Worm (Caenorhabditis elegans) whole organism, early embryonic: ENCODE measurements around the gene fbxc-19.

Experiments used
- ama-1 ChIP-seq: fragments of 150-350 bp; optimal IDR thresholded peaks from 2 replicates; lab custom pipeline; 2014
- ceh-13 ChIP-seq: fragments of 200-800 bp; sonication (Bioruptor generic); optimal IDR thresholded peaks from 2 replicates; lab custom pipeline; 2018; ENCODE audit warnings: mild to moderate bottlenecking, missing genetic modification characterization, missing compliant biosample characterization
- hmg-4 ChIP-seq: fragments of 200-800 bp; sonication (Bioruptor generic); optimal IDR thresholded peaks from 2 replicates; lab custom pipeline; 2018; ENCODE audit warnings: mild to moderate bottlenecking, missing genetic modification characterization, missing compliant biosample characterization
- hnd-1 ChIP-seq: sonication (generic microtip); optimal IDR thresholded peaks from 2 replicates; lab custom pipeline; 2016; ENCODE audit warnings: missing genetic modification characterization, missing compliant biosample characterization
- pes-1 ChIP-seq: fragments of 200-800 bp; sonication (Bioruptor generic); IDR thresholded peaks from 2 replicates; pipeline ENCODE4 v1.3.6; 2022; ENCODE audit warnings: missing genetic modification reagents, missing genetic modification characterization, missing compliant biosample characterization
- tbx-11 ChIP-seq: fragments of 200-800 bp; sonication (Bioruptor generic); IDR thresholded peaks from 2 replicates; pipeline ENCODE4 v1.3.6; 2022; ENCODE audit warnings: missing genetic modification characterization, missing compliant biosample characterization
- tbx-37 ChIP-seq: fragments of 200-800 bp; sonication (Bioruptor generic); conservative IDR thresholded peaks from 2 replicates; pipeline ENCODE4 v1.3.6; 2022; ENCODE audit warnings: missing genetic modification reagents, missing genetic modification characterization, missing compliant biosample characterization

DNA sequence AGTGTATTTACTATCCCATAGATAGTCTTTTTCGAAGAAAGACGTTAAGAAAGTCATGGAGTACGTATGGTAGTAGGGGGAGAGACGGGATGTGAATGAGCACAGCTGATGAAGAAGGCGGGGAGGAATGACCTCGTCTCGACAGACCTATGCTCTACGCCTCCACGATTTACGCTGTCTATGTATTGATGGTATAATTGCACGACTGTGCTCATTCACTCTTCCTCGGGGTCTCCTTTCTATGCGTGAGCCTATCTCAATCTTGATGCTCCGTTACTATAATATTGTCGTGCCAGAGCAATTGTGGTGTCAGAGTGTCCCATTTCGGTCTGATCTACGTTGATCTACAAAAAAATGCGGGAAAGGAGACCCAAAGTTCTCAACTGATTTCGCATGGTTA, 34.1 kb upstream of the fbxc-19 start, which contains the start of gene C08F1.10:
- TF ChIP-seq tbx-11 (GFP tag; lab: Robert Waterston, UW) = no peak
- TF ChIP-seq hnd-1 (tag; lab: Kevin White, UChicago) = no peak
- no peak for TF ChIP-seq ama-1 (lab: Kevin White, UChicago)
- TF ChIP-seq pes-1 (GFP tag; lab: Robert Waterston, UW) = no peak
- TF ChIP-seq hmg-4 = no peak
- no peak for TF ChIP-seq tbx-37 (GFP tag; lab: Robert Waterston, UW)
- no peak for TF ChIP-seq ceh-13
